Worm (Caenorhabditis elegans) whole organism, L3 larva: ENCODE data around the gene srbc-40.
A peak's percentile ranks its signal among the peaks of the same experiment; 100 is the strongest.

Experiments used
- ZK546.5 ChIP-seq: sonication (generic microtip); optimal IDR thresholded peaks from 2 replicates; lab custom pipeline; 2017; ENCODE audit warnings: missing biosample characterization, missing genetic modification characterization
- ceh-82 ChIP-seq: fragments of 150-350 bp; optimal IDR thresholded peaks from 2 replicates; lab custom pipeline; 2014; ENCODE audit warnings: missing biosample characterization, missing genetic modification characterization
- daf-12 ChIP-seq: fragments of 150-350 bp; optimal IDR thresholded peaks from 2 replicates; lab custom pipeline; 2014; ENCODE audit warnings: missing biosample characterization, missing genetic modification reagents, missing genetic modification characterization
- egl-27 ChIP-seq: sonication (generic microtip); optimal IDR thresholded peaks from 4 replicates; lab custom pipeline; 2017; ENCODE audit warnings: missing biosample characterization, missing genetic modification reagents, missing genetic modification characterization
- elt-1 ChIP-seq: fragments of 150-350 bp; optimal IDR thresholded peaks from 2 replicates; lab custom pipeline; 2014; ENCODE audit warnings: missing biosample characterization, missing genetic modification characterization
- elt-2 ChIP-seq: sonication (generic microtip); optimal IDR thresholded peaks from 2 replicates; lab custom pipeline; 2016; ENCODE audit warnings: missing genetic modification reagents, mild to moderate bottlenecking, missing genetic modification characterization, missing compliant biosample characterization
- fos-1 ChIP-seq: fragments of 150-350 bp; optimal IDR thresholded peaks from 2 replicates; lab custom pipeline; 2014; ENCODE audit warnings: missing biosample characterization, missing genetic modification characterization
- jun-1 ChIP-seq: fragments of 150-350 bp; optimal IDR thresholded peaks from 2 replicates; lab custom pipeline; 2014; ENCODE audit warnings: missing biosample characterization, missing genetic modification reagents, missing genetic modification characterization
- nfya-1 ChIP-seq: sonication (generic microtip); optimal IDR thresholded peaks from 2 replicates; lab custom pipeline; 2017; ENCODE audit warnings: missing genetic modification characterization, mild to moderate bottlenecking, missing compliant biosample characterization, antibody characterized with exemption, moderate library complexity; ENCODE audit not compliant: insufficient read depth
- nhr-23 ChIP-seq: fragments of 150-350 bp; optimal IDR thresholded peaks from 2 replicates; lab custom pipeline; 2014; ENCODE audit warnings: missing biosample characterization, missing genetic modification reagents, missing genetic modification characterization
- nhr-25 ChIP-seq: sonication (generic microtip); optimal IDR thresholded peaks from 2 replicates; lab custom pipeline; 2017; ENCODE audit warnings: missing biosample characterization, missing genetic modification characterization
- nhr-28 ChIP-seq: fragments of 150-350 bp; optimal IDR thresholded peaks from 2 replicates; lab custom pipeline; 2014; ENCODE audit warnings: missing biosample characterization, missing genetic modification characterization
- nhr-77 ChIP-seq: fragments of 150-350 bp; optimal IDR thresholded peaks from 2 replicates; lab custom pipeline; 2014; ENCODE audit warnings: missing biosample characterization, missing genetic modification characterization
- pha-4 ChIP-seq: fragments of 150-350 bp; optimal IDR thresholded peaks from 2 replicates; lab custom pipeline; 2014; ENCODE audit warnings: missing biosample characterization, missing genetic modification reagents, missing genetic modification characterization
- pqm-1 ChIP-seq: fragments of 150-350 bp; optimal IDR thresholded peaks from 2 replicates; lab custom pipeline; 2017; ENCODE audit warnings: missing biosample characterization, missing genetic modification characterization, inconsistent platforms
- skn-1 ChIP-seq: fragments of 150-350 bp; optimal IDR thresholded peaks from 2 replicates; lab custom pipeline; 2014; ENCODE audit warnings: missing biosample characterization, missing genetic modification characterization
- zag-1 ChIP-seq: fragments of 150-350 bp; optimal IDR thresholded peaks from 2 replicates; lab custom pipeline; 2014; ENCODE audit warnings: missing biosample characterization, missing genetic modification characterization

The srbc-40 gene

ce11 chrV:671342-671741 lies 48.3 kb downstream of the srbc-40 start, which contains the start of gene sru-24:
sru-24 (minus strand) TSS chrV:671442.
- no peak for TF ChIP-seq nhr-23 (tag; lab: Kevin White, UChicago)
- TF ChIP-seq nhr-28 (tag; lab: Kevin White, UChicago): no peak
- TF ChIP-seq elt-1: no peak
- no peak for TF ChIP-seq pha-4 (tag; lab: Kevin White, UChicago)
- TF ChIP-seq jun-1: no peak
- TF ChIP-seq nhr-77 (tag; lab: Kevin White, UChicago): no peak
- no peak for TF ChIP-seq zag-1 (tag; lab: Kevin White, UChicago)
- no peak for TF ChIP-seq nfya-1 (tag; lab: Kevin White, UChicago)
- TF ChIP-seq nhr-25 (tag; lab: Kevin White, UChicago): no peak
- TF ChIP-seq fos-1: no peak
- TF ChIP-seq ceh-82 (tag; lab: Kevin White, UChicago): no peak

ce11 chrV:667459-667858 lies 52.2 kb downstream of the srbc-40 start, which contains the start of gene nhr-180:
nhr-180 (minus strand) TSS chrV:667510.
- TF ChIP-seq egl-27 (tag; lab: Kevin White, UChicago) (no peak), pqm-1 (tag; lab: Kevin White, UChicago) (peak; percentile 16), elt-2 (tag; lab: Kevin White, UChicago) (peak; percentile 50), daf-12 (tag; lab: Kevin White, UChicago) (no peak), skn-1 (tag; lab: Kevin White, UChicago) (no peak), ZK546.5 (no peak)
- TF ChIP-seq, all 47 proteins: peak for 2
